Fruit fly (Drosophila melanogaster): ENCODE results near the gene CycY.
A peak's percentile ranks its signal among the peaks of the same experiment; 100 is the strongest.

Gene CycY

dm6 chr2L:11849658-11850057, 36.1 kb upstream of the CycY start, which contains the start of gene Mal-B2:
Gene Mal-B2, plus strand, starts transcription at chr2L:11849958.
- TF ChIP-seq Meics (GFP tag; optimal IDR thresholded peaks at IDR 0.05) (peak; percentile 2), Lhr (GFP tag; optimal IDR thresholded peaks at IDR 0.05) (no peak), psq (GFP tag; optimal IDR thresholded peaks at IDR 0.05) (no peak), Asciz (GFP tag; optimal IDR thresholded peaks at IDR 0.05) (no peak), sens (GFP tag) (no peak), CG8944 (GFP tag; optimal IDR thresholded peaks at IDR 0.05) (no peak), Hr51 (GFP tag; optimal IDR thresholded peaks at IDR 0.05) (peak in 1 of 2 experiments; percentile 15), CG6689 (GFP tag; IDR thresholded peaks at IDR 0.05) (peak; percentile 39; the same call in 1 of the 2 replicates), lov (optimal IDR thresholded peaks at IDR 0.05) (no peak), lov (GFP tag; IDR thresholded peaks at IDR 0.05) (no peak), CG1602 (GFP tag; optimal IDR thresholded peaks at IDR 0.05) (no peak), crp (GFP tag; optimal IDR thresholded peaks at IDR 0.05) (peak in 1 of 2 experiments; percentile 22), Sox102F (GFP tag; optimal IDR thresholded peaks at IDR 0.05) (peak; percentile 29), slbo (GFP tag; IDR thresholded peaks at IDR 0.05) (0 out of 2 replicates have a peak, but pooled peaks have one; percentile 25), CG17186 (GFP tag; optimal IDR thresholded peaks at IDR 0.05) (no peak), hb (GFP tag; IDR thresholded peaks at IDR 0.05; ENCODE audit: partially characterized antibody) (no peak), nerfin-2 (GFP tag; IDR thresholded peaks at IDR 0.05; ENCODE audit: partially characterized antibody) (no peak), tx (GFP tag; optimal IDR thresholded peaks at IDR 0.05) (no peak), Poxn (GFP tag; IDR thresholded peaks at IDR 0.05) (no peak), gem (tag; optimal IDR thresholded peaks at IDR 0.05) (peak; percentile 47), Ravus (GFP tag; IDR thresholded peaks at IDR 0.05) (no peak), dmrt99B (tag; optimal IDR thresholded peaks at IDR 0.05) (peak; percentile 7)

- TF ChIP-seq caup (GFP tag; optimal IDR thresholded peaks at IDR 0.05; ENCODE audit: severe bottlenecking) = no peak
- TF ChIP-seq CG10543 (GFP tag; optimal IDR thresholded peaks at IDR 0.05) = no peak
- TF ChIP-seq Ets65A (GFP tag) = no peak
- no peak for TF ChIP-seq CG3163 (GFP tag; optimal IDR thresholded peaks at IDR 0.05)
- no peak for TF ChIP-seq pan (optimal IDR thresholded peaks at IDR 0.05)
- no peak for TF ChIP-seq pan (GFP tag; optimal IDR thresholded peaks at IDR 0.05 in 1 of 2, IDR thresholded peaks at IDR 0.05 in 1 of 2)
- TF ChIP-seq usp (GFP tag; optimal IDR thresholded peaks at IDR 0.05) = no peak
- TF ChIP-seq CkIIα-i1 (GFP tag; IDR thresholded peaks at IDR 0.05) = no peak
- no peak for TF ChIP-seq CG11560 (tag; IDR thresholded peaks at IDR 0.05)
- no peak for TF ChIP-seq Mes4 (GFP tag; optimal IDR thresholded peaks at IDR 0.05)
- no peak for TF ChIP-seq CG3847 (GFP tag; IDR thresholded peaks at IDR 0.05)
- no peak for TF ChIP-seq danr (GFP tag; IDR thresholded peaks at IDR 0.05)
- TF ChIP-seq CG10321 (GFP tag; IDR thresholded peaks at IDR 0.05) = no peak
- no peak for TF ChIP-seq Doc3 (GFP tag; IDR thresholded peaks at IDR 0.05; ENCODE audit: partially characterized antibody)
Measured at dm6 chr2L:11846926-11847325, 33.3 kb upstream of the CycY start, which contains the start of gene Mal-B1. Gene Mal-B1, plus strand, starts transcription at chr2L:11847226.

DNA sequence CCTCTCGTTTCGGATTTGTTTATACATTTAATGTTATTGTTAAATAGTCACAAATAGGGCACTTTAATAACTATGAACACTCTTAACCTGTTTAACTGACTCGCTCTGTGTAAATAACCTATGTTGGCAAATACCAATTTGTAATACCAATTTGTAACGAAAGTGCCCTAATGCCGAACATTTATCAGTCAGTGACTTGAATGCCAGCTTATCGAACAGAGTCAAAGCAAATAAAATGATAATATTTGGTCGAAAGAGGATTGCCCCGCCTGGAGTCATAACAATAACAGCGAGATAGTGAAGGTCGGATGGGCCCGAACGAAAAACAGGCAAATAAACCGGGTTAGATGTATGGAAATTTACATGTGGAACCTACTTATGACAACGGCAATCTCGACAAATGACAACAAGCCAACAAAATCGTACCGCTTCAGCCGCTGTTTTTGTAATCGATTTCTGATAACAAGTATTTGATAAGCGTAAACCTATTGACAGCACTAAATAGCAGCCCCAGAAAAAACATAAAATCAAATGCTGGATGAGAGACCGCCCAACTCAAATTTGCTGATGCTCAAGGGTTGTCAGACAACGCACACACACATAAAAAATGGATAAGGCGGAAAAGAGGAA, 31.7 kb upstream of the CycY start:
- TF ChIP-seq CG12769 (tag; optimal IDR thresholded peaks at IDR 0.05) (peak; percentile 43), sug (tag; optimal IDR thresholded peaks at IDR 0.05) (peak; percentile 46), Nf-YA (GFP tag; IDR thresholded peaks at IDR 0.05) (peak; percentile 30; the same call in 1 of the 2 replicates), CG14014 (GFP tag; IDR thresholded peaks at IDR 0.05) (peak; percentile 29; the same call in 1 of the 2 replicates), CG17385 (GFP tag; optimal IDR thresholded peaks at IDR 0.05) (peak; percentile 9), Rfx (GFP tag; IDR thresholded peaks at IDR 0.05) (peak; percentile 22; the same call in 1 of the 2 replicates), CG6765 (GFP tag; optimal IDR thresholded peaks at IDR 0.05) (peak; percentile 5), CG18619 (GFP tag; optimal IDR thresholded peaks at IDR 0.05) (peak; percentile 32), Taf1 (GFP tag; IDR thresholded peaks at IDR 0.05) (no peak), CG4820 (GFP tag; optimal IDR thresholded peaks at IDR 0.05) (no peak), CG2120 (GFP tag; optimal IDR thresholded peaks at IDR 0.05) (peak; percentile 1), Sox100B (GFP tag; optimal IDR thresholded peaks at IDR 0.05) (peak; percentile 14), CG13894 (tag; optimal IDR thresholded peaks at IDR 0.05) (peak; percentile 25), CG11456 (GFP tag; IDR thresholded peaks at IDR 0.05) (no peak)

Data from whole organism, embryonic.